Fruit fly (Drosophila melanogaster): Measurements from ENCODE around the gene Prosbeta7.

Gene Prosbeta7

dm6 chr3R:5371563-5371962, 13.4 kb upstream of the Prosbeta7 start, which contains the start of gene Polr2F (continued):
- peak; percentile 79 for TF ChIP-seq CG12391 (tag; optimal IDR thresholded peaks at IDR 0.05)
- peak; percentile 100 for TF ChIP-seq CG2116 (GFP tag; optimal IDR thresholded peaks at IDR 0.05)
- TF ChIP-seq CG4820 (GFP tag; optimal IDR thresholded peaks at IDR 0.05), result peak; percentile 68
- TF ChIP-seq hbn (GFP tag; IDR thresholded peaks at IDR 0.05; ENCODE audit: partially characterized antibody), result peak; percentile 38; the same call in 1 of the 2 replicates
- peak; percentile 29 for TF ChIP-seq Oli (tag; optimal IDR thresholded peaks at IDR 0.05)
- TF ChIP-seq schlank (tag; optimal IDR thresholded peaks at IDR 0.05), result peak; percentile 64
- TF ChIP-seq CG16813 (GFP tag; IDR thresholded peaks at IDR 0.05; ENCODE audit: partially characterized antibody), result peak; percentile 48; the same call in 1 of the 3 replicates
- TF ChIP-seq CG8089 (GFP tag; optimal IDR thresholded peaks at IDR 0.05), result peak; percentile 79
- peak; percentile 80 for TF ChIP-seq Camta (GFP tag; optimal IDR thresholded peaks at IDR 0.05)
- TF ChIP-seq CG17361 (GFP tag; IDR thresholded peaks at IDR 0.05), result peak; percentile 62
- TF ChIP-seq kah (GFP tag; optimal IDR thresholded peaks at IDR 0.05), result peak; percentile 50
- peak; percentile 71 for TF ChIP-seq klu (GFP tag; IDR thresholded peaks at IDR 0.05)
- TF ChIP-seq dimm (GFP tag; IDR thresholded peaks at IDR 0.05), result no peak
- TF ChIP-seq sc (optimal IDR thresholded peaks at IDR 0.05), result no peak
- no peak for TF ChIP-seq sc (GFP tag; optimal IDR thresholded peaks at IDR 0.05)
- TF ChIP-seq CG7556 (GFP tag; optimal IDR thresholded peaks at IDR 0.05), result peak; percentile 64
- peak; percentile 54 for TF ChIP-seq CG12071 (GFP tag; optimal IDR thresholded peaks at IDR 0.05)
- TF ChIP-seq dan (GFP tag; IDR thresholded peaks at IDR 0.05), result no peak
- TF ChIP-seq CG33213 (GFP tag; optimal IDR thresholded peaks at IDR 0.05), result peak; percentile 90
- peak; percentile 77 for TF ChIP-seq Fer3 (tag; optimal IDR thresholded peaks at IDR 0.05)
- TF ChIP-seq CG7745 (tag; optimal IDR thresholded peaks at IDR 0.05), result no peak
- peak; percentile 87 for TF ChIP-seq rib (GFP tag; IDR thresholded peaks at IDR 0.05)
- TF ChIP-seq ttk (GFP tag; IDR thresholded peaks at IDR 0.05), result peak; percentile 66
- TF ChIP-seq Hr78 (GFP tag; optimal IDR thresholded peaks at IDR 0.05), result no peak
- TF ChIP-seq CG3407 (GFP tag; optimal IDR thresholded peaks at IDR 0.05), result peak; percentile 50
- TF ChIP-seq esg (GFP tag; conservative IDR thresholded peaks at IDR 0.05), result 0 out of 2 replicates have a peak, but pooled peaks have one; percentile 42
- TF ChIP-seq Fer1 (GFP tag; optimal IDR thresholded peaks at IDR 0.05), result peak; percentile 79
- 0 out of 3 replicates have a peak, but pooled peaks have one; percentile 38 for TF ChIP-seq CG14050 (GFP tag; IDR thresholded peaks at IDR 0.05)
- TF ChIP-seq CG2875 (GFP tag; optimal IDR thresholded peaks at IDR 0.05), result no peak
- peak; percentile 62 for TF ChIP-seq cwo (GFP tag; optimal IDR thresholded peaks at IDR 0.05)
- no peak for TF ChIP-seq TFAM (GFP tag; optimal IDR thresholded peaks at IDR 0.05)
- TF ChIP-seq CG7987 (GFP tag; optimal IDR thresholded peaks at IDR 0.05), result peak; percentile 82
- TF ChIP-seq CG11560 (tag; IDR thresholded peaks at IDR 0.05), result peak; percentile 100
- TF ChIP-seq MBD-R2 (GFP tag; IDR thresholded peaks at IDR 0.05), result peak; percentile 99
- TF ChIP-seq CG18011 (GFP tag; optimal IDR thresholded peaks at IDR 0.05), result peak; percentile 54
- TF ChIP-seq grau (tag; optimal IDR thresholded peaks at IDR 0.05), result peak; percentile 76
- peak; percentile 44 for TF ChIP-seq CTCF (GFP tag; optimal IDR thresholded peaks at IDR 0.05)
- TF ChIP-seq CG7357 (GFP tag; IDR thresholded peaks at IDR 0.05), result no peak
- peak; percentile 95 for TF ChIP-seq shn (GFP tag; optimal IDR thresholded peaks at IDR 0.05)
- TF ChIP-seq tgo (GFP tag; IDR thresholded peaks at IDR 0.05), result peak; percentile 67; the same call in 2 of the 3 replicates
- peak; percentile 54 for TF ChIP-seq CG18262 (tag; optimal IDR thresholded peaks at IDR 0.05)
- peak; percentile 83 for TF ChIP-seq Bdp1 (GFP tag; optimal IDR thresholded peaks at IDR 0.05)
- no peak for TF ChIP-seq Tbp (GFP tag; optimal IDR thresholded peaks at IDR 0.05)
- TF ChIP-seq Hsf (GFP tag; optimal IDR thresholded peaks at IDR 0.05), result peak; percentile 92
- peak; percentile 71 for TF ChIP-seq cato (GFP tag; optimal IDR thresholded peaks at IDR 0.05; ENCODE audit: borderline replicate concordance)
- TF ChIP-seq CG16863 (GFP tag; optimal IDR thresholded peaks at IDR 0.05), result peak; percentile 76
- TF ChIP-seq Hr51 (GFP tag; optimal IDR thresholded peaks at IDR 0.05), result peak; percentile 45 to 94
- TF ChIP-seq Opbp (GFP tag; IDR thresholded peaks at IDR 0.05; ENCODE audit: partially characterized antibody), result peak; percentile 80
- TF ChIP-seq Xrp1 (GFP tag; IDR thresholded peaks at IDR 0.05), result peak; percentile 79
- TF ChIP-seq usp (GFP tag; optimal IDR thresholded peaks at IDR 0.05), result no peak
- no peak for TF ChIP-seq CG15073 (GFP tag; optimal IDR thresholded peaks at IDR 0.05)
